Fruit fly (Drosophila melanogaster) S2 (cell line): ENCODE measurements around the gene CG46281.

Experiments used
- CG8478 ChIP-seq: fragments of >200 bp; optimal IDR thresholded peaks from 2 replicates; lab custom pipeline; 2018
- CTCF ChIP-seq, 2 experiments: fragments of >200 bp; optimal IDR thresholded peaks; 2 replicates each; lab custom pipeline; 2018

DNA sequence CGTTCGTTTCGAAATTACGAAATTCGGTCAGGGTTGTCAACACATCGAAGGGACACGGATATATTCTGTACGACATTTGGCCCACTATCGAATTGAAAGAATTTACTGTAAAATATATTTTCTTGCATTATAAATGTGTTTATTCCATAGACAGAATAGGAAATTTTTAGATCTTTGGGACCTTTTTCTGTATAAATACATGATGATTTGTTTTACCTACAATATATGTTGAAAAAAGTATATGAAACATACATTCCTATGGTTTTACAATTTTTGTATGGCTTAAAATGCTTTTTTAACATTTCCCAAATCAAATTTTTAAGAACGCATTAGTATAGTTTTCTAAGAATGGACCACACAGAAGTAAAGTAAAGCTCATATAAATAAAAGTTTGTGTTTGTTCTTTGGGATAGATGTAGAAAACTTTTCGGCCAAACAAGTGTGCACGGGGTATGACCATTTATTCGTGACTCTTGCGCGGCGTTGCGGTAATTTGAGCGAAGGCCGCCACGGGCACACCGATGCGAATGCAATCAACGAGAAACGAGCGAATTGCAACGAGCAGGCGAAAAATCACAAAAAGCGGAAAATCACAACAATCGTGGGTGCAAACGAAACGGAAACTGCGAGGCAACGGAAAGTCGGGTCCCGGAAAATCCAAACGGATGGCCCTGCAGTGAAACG, 32.4 kb downstream of the CG46281 start, which contains the start of the genes CG17327, CG44194 and CG7518:
- TF ChIP-seq CTCF (optimal IDR thresholded peaks at IDR 0.05; lab: Kevin White, UChicago) (no peak), CG8478 (lab: Kevin White, UChicago) (no peak)
